Worm (Caenorhabditis elegans) whole organism, mixed stage, embryonic: Measurements from ENCODE around the gene srv-5.

Experiments
- ceh-83 ChIP-seq: fragments of 200-800 bp; sonication (Bioruptor generic); optimal IDR thresholded peaks from 2 replicates; lab custom pipeline; 2018; ENCODE audit warnings: mild to moderate bottlenecking, missing genetic modification characterization, missing compliant biosample characterization
- mls-2 ChIP-seq: sonication (generic microtip); optimal IDR thresholded peaks from 2 replicates; lab custom pipeline; 2016; ENCODE audit warnings: mild to moderate bottlenecking, missing genetic modification characterization, moderate library complexity, missing compliant biosample characterization
- nhr-237 ChIP-seq: fragments of 150-350 bp; optimal IDR thresholded peaks from 2 replicates; lab custom pipeline; 2014; ENCODE audit warnings: missing biosample characterization, missing genetic modification characterization

- TF ChIP-seq mls-2 (tag; lab: Kevin White, UChicago), result no peak
- no peak for TF ChIP-seq nhr-237
- no peak for TF ChIP-seq ceh-83 (GFP tag; lab: Kevin White, UChicago)
These were observed 33.6 kb downstream of the srv-5 start, which contains the start of gene cka-2 for ce11 chrX:4285669-4286174.
